Worm (Caenorhabditis elegans): ENCODE results near the gene C10B5.3.

The C10B5.3 gene

ce11 chrV:8622314-8622713, 34.3 kb upstream of the C10B5.3 start, which contains the start of gene F41E6.1:
Gene F41E6.1, plus strand, starts transcription at chrV:8622614.
- TF ChIP-seq repo-1 (tag; optimal IDR thresholded peaks at IDR 0.05) (no peak), dpl-1 (GFP tag; optimal IDR thresholded peaks at IDR 0.05) (no peak), dox-1 (GFP tag; IDR thresholded peaks at IDR 0.05) (no peak), F52B5.7 (tag; optimal IDR thresholded peaks at IDR 0.05) (no peak), egrh-3 (GFP tag; IDR thresholded peaks at IDR 0.05) (no peak), madf-3 (GFP tag; IDR thresholded peaks at IDR 0.05) (no peak), nfyb-1 (GFP tag; IDR thresholded peaks at IDR 0.05) (no peak), sea-2 (GFP tag; IDR thresholded peaks at IDR 0.05) (no peak), ceh-58 (GFP tag; IDR thresholded peaks at IDR 0.05) (no peak), ztf-25 (GFP tag; IDR thresholded peaks at IDR 0.05) (no peak), egl-18 (GFP tag; IDR thresholded peaks at IDR 0.05) (no peak), ztf-3 (GFP tag; optimal IDR thresholded peaks at IDR 0.05) (no peak)

ce11 chrV:8621213-8621612, 33.2 kb upstream of the C10B5.3 start, which contains the start of gene idpc-2:
Gene idpc-2, minus strand, starts transcription at chrV:8621313.
- TF ChIP-seq lsy-27 (tag; optimal IDR thresholded peaks at IDR 0.05; ENCODE audit: borderline replicate concordance, insufficient read depth) (no peak), Y56A3A.18 (GFP tag; IDR thresholded peaks at IDR 0.05) (no peak), hmg-1.2 (GFP tag; IDR thresholded peaks at IDR 0.05) (no peak), F10E7.11 (tag; optimal IDR thresholded peaks at IDR 0.05) (no peak), C06A6.2 (GFP tag; conservative IDR thresholded peaks at IDR 0.05) (no peak)

- TF ChIP-seq snpc-1.3 (tag; optimal IDR thresholded peaks at IDR 0.05; ENCODE audit: insufficient read depth): no peak
- no peak for TF ChIP-seq hsf-1 (GFP tag; IDR thresholded peaks at IDR 0.05)
- TF ChIP-seq ztf-26 (tag; optimal IDR thresholded peaks at IDR 0.05): no peak
- no peak for TF ChIP-seq ceh-58 (GFP tag; IDR thresholded peaks at IDR 0.05)
- TF ChIP-seq tbp1 (GFP tag; optimal IDR thresholded peaks at IDR 0.05): no peak
- no peak for TF ChIP-seq F22D6.2 (tag; optimal IDR thresholded peaks at IDR 0.05)
- TF ChIP-seq snpc-1.1 (tag; optimal IDR thresholded peaks at IDR 0.05; ENCODE audit: insufficient read depth): no peak
These were observed 30.8 kb upstream of the C10B5.3 start, which contains the start of gene grd-5 for ce11 chrV:8618738-8619137. Gene grd-5, plus strand, starts transcription at chrV:8619032.

ce11 chrV:8615711-8616110, 27.7 kb upstream of the C10B5.3 start:
- no peak for TF ChIP-seq snpc-3.4 (tag; optimal IDR thresholded peaks at IDR 0.05)
- no peak for TF ChIP-seq let-526 (GFP tag; IDR thresholded peaks at IDR 0.05)
- no peak for TF ChIP-seq attf-3 (GFP tag; conservative IDR thresholded peaks at IDR 0.05)
- peak; percentile 22; the same call in 1 of the 2 replicates for TF ChIP-seq ekl-4 (GFP tag; IDR thresholded peaks at IDR 0.05)
- 0 out of 2 replicates have a peak, but pooled peaks have one; percentile 29 for TF ChIP-seq madf-3 (GFP tag; IDR thresholded peaks at IDR 0.05)
- no peak for TF ChIP-seq ZK185.1 (tag; optimal IDR thresholded peaks at IDR 0.05; ENCODE audit: poor library complexity, severe bottlenecking)
- TF ChIP-seq B0336.3 (GFP tag; IDR thresholded peaks at IDR 0.05): 0 out of 2 replicates have a peak, but pooled peaks have one; percentile 16
- TF ChIP-seq him-1 (tag; optimal IDR thresholded peaks at IDR 0.05): peak; percentile 23

ce11 chrV:8610633-8611404, 22.8 kb upstream of the C10B5.3 start, which contains the start of gene fip-4:
Gene fip-4, minus strand, starts transcription at chrV:8611268.
- TF ChIP-seq rpc-1 (optimal IDR thresholded peaks at IDR 0.05) (no peak), rpc-1 (tag; optimal IDR thresholded peaks at IDR 0.05) (no peak), zfh-2 (GFP tag; conservative IDR thresholded peaks at IDR 0.05) (0 out of 2 replicates have a peak, but pooled peaks have one; percentile 8), aptf-3 (GFP tag; IDR thresholded peaks at IDR 0.05) (0 out of 2 replicates have a peak, but pooled peaks have one; percentile 23), ztf-18 (tag; optimal IDR thresholded peaks at IDR 0.05) (no peak), nhr-80 (tag; optimal IDR thresholded peaks at IDR 0.05) (peak; percentile 67), F23B12.7 (tag; optimal IDR thresholded peaks at IDR 0.05; ENCODE audit: insufficient read depth) (peak; percentile 23), ZK185.1 (tag; optimal IDR thresholded peaks at IDR 0.05; ENCODE audit: poor library complexity, severe bottlenecking) (peak; percentile 10), F57C9.4 (tag; optimal IDR thresholded peaks at IDR 0.05) (no peak), snpc-3.4 (tag; optimal IDR thresholded peaks at IDR 0.05) (no peak), pha-4 (tag; optimal IDR thresholded peaks at IDR 0.05) (peak; percentile 68), B0336.3 (GFP tag; IDR thresholded peaks at IDR 0.05) (0 out of 2 replicates have a peak, but pooled peaks have one; percentile 18)

Measured in whole organism, young adult.